Worm (Caenorhabditis elegans): ENCODE results near the gene fbxa-69.

- no peak for TF ChIP-seq dao-5 (tag; optimal IDR thresholded peaks at IDR 0.05)
- no peak for TF ChIP-seq W03F9.2 (tag; optimal IDR thresholded peaks at IDR 0.05)
- TF ChIP-seq him-1 (tag; optimal IDR thresholded peaks at IDR 0.05), result no peak
Measured at ce11 chrV:15796087-15796486, 19.7 kb downstream of the fbxa-69 start, which contains the start of gene nhr-223.

Data from whole organism, L4/young adult.